Worm (Caenorhabditis elegans) whole organism, L1 larva: ENCODE data around the gene F23D12.3.
A peak's percentile ranks its signal among the peaks of the same experiment; 100 is the strongest.

Experiments
- alr-1 ChIP-seq: fragments of 200-800 bp; sonication (Bioruptor generic); optimal IDR thresholded peaks from 2 replicates; lab custom pipeline; 2018; ENCODE audit warnings: borderline replicate concordance, mild to moderate bottlenecking, missing genetic modification characterization, missing compliant biosample characterization
- blmp-1 ChIP-seq: fragments of 150-350 bp; optimal IDR thresholded peaks from 2 replicates; lab custom pipeline; 2014; ENCODE audit warnings: missing biosample characterization, missing genetic modification characterization
- ceh-82 ChIP-seq, 3 experiments: fragments of 150-350 bp in 1 of 3; sonication (generic microtip) in 2 of 3; optimal IDR thresholded peaks; 2 replicates each; lab custom pipeline; 2014 to 2017; ENCODE audit warnings: missing biosample characterization in 3 of 3, missing genetic modification characterization in 3 of 3
- ceh-90 ChIP-seq: sonication (generic microtip); optimal IDR thresholded peaks from 2 replicates; lab custom pipeline; 2016; ENCODE audit warnings: missing genetic modification characterization, missing compliant biosample characterization
- dpl-1 ChIP-seq, 3 experiments: fragments of 150-350 bp in 2 of 3; sonication (generic microtip) in 1 of 3; optimal IDR thresholded peaks; 2 replicates each; lab custom pipeline; 2014 to 2017; ENCODE audit warnings: missing biosample characterization in 3 of 3, missing genetic modification characterization in 3 of 3, missing genetic modification reagents in 3 of 3
- dsc-1 ChIP-seq: sonication (generic microtip); optimal IDR thresholded peaks from 2 replicates; lab custom pipeline; 2016; ENCODE audit warnings: mild to moderate bottlenecking, missing genetic modification characterization, missing compliant biosample characterization
- efl-3 ChIP-seq: fragments of 200-800 bp; sonication (Bioruptor generic); optimal IDR thresholded peaks from 2 replicates; lab custom pipeline; 2018; ENCODE audit warnings: mild to moderate bottlenecking, missing genetic modification characterization, missing compliant biosample characterization
- egl-13 ChIP-seq: sonication (generic microtip); optimal IDR thresholded peaks from 2 replicates; lab custom pipeline; 2016; ENCODE audit warnings: missing genotype, missing genetic modification reagents, missing genetic modification characterization, missing compliant biosample characterization
- egl-27 ChIP-seq, 2 experiments: fragments of 150-350 bp in 1 of 2; sonication (generic microtip); optimal IDR thresholded peaks; 3 replicates each; lab custom pipeline; 2017 to 2018; ENCODE audit warnings: missing biosample characterization in 2 of 2, missing genetic modification characterization in 2 of 2, missing genetic modification reagents in 2 of 2
- elt-3 ChIP-seq, 6 experiments: fragments of 150-350 bp in 1 of 6; sonication (generic microtip); optimal IDR thresholded peaks; 2 replicates each; lab custom pipeline; 2017 to 2018; ENCODE audit warnings: missing biosample characterization in 6 of 6, missing genetic modification characterization in 6 of 6, inconsistent platforms in 1 of 6
- fos-1 ChIP-seq: fragments of 150-350 bp; optimal IDR thresholded peaks from 2 replicates; lab custom pipeline; 2014; ENCODE audit warnings: missing biosample characterization, missing genetic modification characterization
- hpl-2 ChIP-seq: fragments of 150-350 bp; optimal IDR thresholded peaks from 2 replicates; lab custom pipeline; 2014; ENCODE audit warnings: missing biosample characterization, missing genetic modification reagents, missing genetic modification characterization
- irx-1 ChIP-seq: sonication (generic microtip); optimal IDR thresholded peaks from 2 replicates; lab custom pipeline; 2016; ENCODE audit warnings: missing genetic modification characterization, missing compliant biosample characterization
- isw-1 ChIP-seq: fragments of 200-800 bp; sonication (Bioruptor generic); IDR thresholded peaks from 2 replicates; pipeline ENCODE4 v1.3.6; 2022; ENCODE audit warnings: missing genetic modification characterization, missing compliant biosample characterization
- jun-1 ChIP-seq: fragments of 150-350 bp; optimal IDR thresholded peaks from 2 replicates; lab custom pipeline; 2014; ENCODE audit warnings: missing biosample characterization, missing genetic modification reagents, missing genetic modification characterization
- lin-14 ChIP-seq: fragments of 200-800 bp; sonication (Bioruptor generic); optimal IDR thresholded peaks from 2 replicates; lab custom pipeline; 2018; ENCODE audit warnings: mild to moderate bottlenecking, missing genetic modification characterization, moderate library complexity, missing compliant biosample characterization
- lin-15B ChIP-seq: fragments of 150-350 bp; sonication (generic microtip); optimal IDR thresholded peaks from 3 replicates; lab custom pipeline; 2014; ENCODE audit warnings: missing biosample characterization, missing genetic modification characterization
- lin-39 ChIP-seq: fragments of 150-350 bp; optimal IDR thresholded peaks from 2 replicates; lab custom pipeline; 2014; ENCODE audit warnings: missing biosample characterization, missing genetic modification reagents, missing genetic modification characterization
- lsy-2 ChIP-seq, 2 experiments: fragments of 150-350 bp; optimal IDR thresholded peaks; 2 replicates each; lab custom pipeline; 2014; ENCODE audit warnings: missing biosample characterization in 2 of 2, missing genetic modification characterization in 2 of 2
- mep-1 ChIP-seq: fragments of 150-350 bp; optimal IDR thresholded peaks from 2 replicates; lab custom pipeline; 2014; ENCODE audit warnings: missing biosample characterization, missing genetic modification characterization
- nhr-19 ChIP-seq: fragments of 200-800 bp; sonication (Bioruptor generic); conservative IDR thresholded peaks from 2 replicates; pipeline ENCODE4 v1.3.6; 2022; ENCODE audit warnings: missing genetic modification characterization, missing compliant biosample characterization
- nhr-20 ChIP-seq: sonication (generic microtip); optimal IDR thresholded peaks from 2 replicates; lab custom pipeline; 2016; ENCODE audit warnings: mild to moderate bottlenecking, missing genetic modification characterization, missing compliant biosample characterization
- nhr-47 ChIP-seq: sonication (generic microtip); optimal IDR thresholded peaks from 2 replicates; lab custom pipeline; 2016; ENCODE audit warnings: mild to moderate bottlenecking, missing genetic modification characterization, moderate library complexity, missing compliant biosample characterization
- nhr-71 ChIP-seq: sonication (generic microtip); optimal IDR thresholded peaks from 2 replicates; lab custom pipeline; 2016; ENCODE audit warnings: mild to moderate bottlenecking, missing genetic modification characterization, moderate library complexity, missing compliant biosample characterization
- nhr-76 ChIP-seq: sonication (generic microtip); optimal IDR thresholded peaks from 2 replicates; lab custom pipeline; 2017; ENCODE audit warnings: missing biosample characterization, missing genetic modification characterization
- nhr-85 ChIP-seq: sonication (generic microtip); peaks from one replicate; lab custom pipeline; 2016; ENCODE audit warnings: missing genetic modification characterization, inconsistent platforms, missing compliant biosample characterization
- snpc-4 ChIP-seq: fragments of 150-350 bp; optimal IDR thresholded peaks from 2 replicates; lab custom pipeline; 2014; ENCODE audit warnings: missing biosample characterization, missing genetic modification characterization
- snu-23 ChIP-seq: sonication (generic microtip); optimal IDR thresholded peaks from 2 replicates; lab custom pipeline; 2016; ENCODE audit warnings: missing genetic modification characterization, missing compliant biosample characterization
- sptf-1 ChIP-seq: fragments of 150-350 bp; optimal IDR thresholded peaks from 2 replicates; lab custom pipeline; 2014; ENCODE audit warnings: missing biosample characterization, missing genetic modification characterization
- swsn-7 ChIP-seq: sonication (generic microtip); optimal IDR thresholded peaks from 2 replicates; lab custom pipeline; 2016; ENCODE audit warnings: missing genetic modification characterization, missing compliant biosample characterization
- tbx-2 ChIP-seq: sonication (generic microtip); optimal IDR thresholded peaks from 2 replicates; lab custom pipeline; 2016; ENCODE audit warnings: missing genetic modification characterization, missing compliant biosample characterization
- tlp-1 ChIP-seq: fragments of 150-350 bp; optimal IDR thresholded peaks from 2 replicates; lab custom pipeline; 2014; ENCODE audit warnings: missing biosample characterization, missing genetic modification characterization
- unc-130 ChIP-seq: fragments of 150-350 bp; optimal IDR thresholded peaks from 2 replicates; lab custom pipeline; 2017; ENCODE audit warnings: missing biosample characterization, missing genetic modification characterization, inconsistent platforms
- unc-30 ChIP-seq: sonication (generic microtip); optimal IDR thresholded peaks from 2 replicates; lab custom pipeline; 2017; ENCODE audit warnings: missing biosample characterization, missing genetic modification characterization
- unc-62 ChIP-seq: fragments of 150-350 bp; optimal IDR thresholded peaks from 2 replicates; lab custom pipeline; 2014; ENCODE audit warnings: missing biosample characterization, missing genetic modification reagents, missing genetic modification characterization
- unc-86 ChIP-seq: sonication (generic microtip); optimal IDR thresholded peaks from 2 replicates; lab custom pipeline; 2016; ENCODE audit warnings: missing genetic modification characterization, missing compliant biosample characterization
- unc-98 ChIP-seq: fragments of 200-800 bp; sonication (Bioruptor generic); IDR thresholded peaks from 2 replicates; pipeline ENCODE4 v1.3.6; 2022; ENCODE audit warnings: missing genetic modification characterization, missing compliant biosample characterization
- zag-1 ChIP-seq: fragments of 150-350 bp; optimal IDR thresholded peaks from 2 replicates; lab custom pipeline; 2014; ENCODE audit warnings: missing biosample characterization, missing genetic modification characterization
- zip-4 ChIP-seq: fragments of 200-800 bp; sonication (Bioruptor generic); optimal IDR thresholded peaks from 2 replicates; lab custom pipeline; 2018; ENCODE audit warnings: mild to moderate bottlenecking, missing genetic modification characterization, moderate library complexity, missing compliant biosample characterization
- ztf-4 ChIP-seq: fragments of 150-350 bp; optimal IDR thresholded peaks from 2 replicates; lab custom pipeline; 2014; ENCODE audit warnings: missing biosample characterization, missing genetic modification characterization

The F23D12.3 gene

DNA sequence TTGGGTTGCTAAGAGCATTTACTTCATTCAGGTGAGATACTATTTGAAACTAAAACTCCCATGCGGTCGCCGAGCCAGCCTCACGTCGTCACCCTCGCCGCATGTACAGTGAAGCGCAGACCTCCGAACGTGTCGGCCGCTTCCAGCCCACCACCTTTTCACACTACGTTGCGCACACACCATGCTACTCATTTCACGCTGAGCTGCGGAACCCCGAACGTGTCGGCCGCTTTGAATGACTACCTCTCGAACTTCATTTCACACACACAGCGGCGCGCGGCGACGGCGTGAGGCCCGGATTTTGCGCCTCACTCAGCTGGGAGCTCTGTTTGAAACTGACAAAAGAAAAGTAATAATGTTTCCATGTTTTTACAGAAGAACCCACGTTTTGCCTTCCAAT lies 39.2 kb downstream of the F23D12.3 start:
- TF ChIP-seq lin-15B (tag; lab: Kevin White, UChicago) (no peak), snpc-4 (tag; lab: Kevin White, UChicago) (peak; percentile 77)
- TF ChIP-seq, all 84 proteins: peak for 1

DNA sequence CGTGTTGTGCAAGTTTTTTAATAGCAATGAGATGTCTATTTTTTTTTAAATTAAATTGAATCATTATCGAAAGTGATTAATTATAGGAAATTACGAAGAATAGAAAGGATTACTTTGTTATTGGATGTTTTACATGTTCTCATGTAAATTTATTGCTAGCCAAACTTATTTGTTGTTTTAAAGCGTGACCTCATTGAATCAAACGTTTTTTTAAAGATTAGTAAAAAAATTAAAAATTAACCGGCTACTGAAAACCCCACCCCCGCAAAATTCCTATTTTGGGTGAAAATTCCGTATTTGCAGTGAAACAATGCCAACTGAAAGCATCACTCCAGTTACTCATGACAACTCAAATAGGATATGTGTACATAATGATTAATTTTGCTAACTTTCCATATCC lies 42.4 kb downstream of the F23D12.3 start, which contains the start of gene M163.8:
Gene M163.8, plus strand, starts transcription at position 301 of the 400 bp plus-strand sequence.
- TF ChIP-seq egl-27 (tag; optimal IDR thresholded peaks at IDR 0.05; lab: Kevin White, UChicago) (no peak), nhr-85 (peak; percentile 21)

DNA sequence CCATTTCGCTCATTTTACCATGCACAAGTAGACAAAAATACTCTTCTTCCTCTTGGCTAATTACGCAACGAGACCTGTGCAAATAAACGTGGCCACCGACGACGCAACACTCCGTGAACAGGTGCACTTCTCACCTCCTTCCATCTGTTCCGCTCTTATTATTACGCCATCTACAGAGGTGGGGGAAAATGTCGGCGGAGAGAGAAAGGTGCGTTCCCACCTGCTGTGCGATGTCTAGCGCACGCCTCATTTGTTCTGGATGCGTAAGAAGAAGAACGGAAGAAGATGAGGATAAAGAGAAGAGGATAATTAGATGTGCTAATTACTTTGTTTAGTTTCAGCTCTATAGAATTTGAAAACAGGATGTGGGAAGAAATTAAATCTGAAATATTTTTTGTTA lies 44.1 kb downstream of the F23D12.3 start:
- TF ChIP-seq elt-3 (tag; optimal IDR thresholded peaks at IDR 0.05; lab: Kevin White, UChicago) (no peak), blmp-1 (tag; lab: Kevin White, UChicago) (peak; percentile 16)
- TF ChIP-seq, all 84 proteins: peak for 1

DNA sequence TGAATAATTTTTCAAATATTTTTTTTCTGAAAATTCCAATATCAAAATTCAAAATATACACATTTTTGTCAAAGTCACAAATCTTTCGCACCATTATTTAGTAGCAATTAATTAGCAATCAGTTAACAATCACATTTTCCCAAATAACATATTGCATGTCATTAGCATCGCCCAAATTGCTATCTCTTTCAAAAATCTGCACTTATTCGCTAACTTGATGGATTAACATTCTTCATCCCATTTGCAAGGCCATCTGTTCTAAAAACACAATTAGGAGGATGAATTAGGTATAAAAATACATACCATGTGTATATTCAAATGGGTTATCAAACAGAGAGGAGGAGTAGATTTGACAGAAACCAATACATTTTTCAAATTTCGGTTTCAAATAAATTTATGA lies 44.9 kb downstream of the F23D12.3 start:
- TF ChIP-seq egl-13 (tag; lab: Kevin White, UChicago) (no peak), hpl-2 (GFP tag; lab: Kevin White, UChicago) (no peak), mep-1 (tag; lab: Kevin White, UChicago) (peak; percentile 30), lin-14 (GFP tag; lab: Kevin White, UChicago) (peak; percentile 34), nhr-20 (tag; lab: Kevin White, UChicago) (no peak), fos-1 (tag; lab: Kevin White, UChicago) (no peak), nhr-71 (tag; lab: Kevin White, UChicago) (peak; percentile 31), nhr-85 (peak; percentile 89), irx-1 (tag; lab: Kevin White, UChicago) (peak; percentile 51), tbx-2 (tag; lab: Kevin White, UChicago) (peak; percentile 2), efl-3 (GFP tag; lab: Kevin White, UChicago) (peak; percentile 46), lin-39 (tag; lab: Kevin White, UChicago) (peak; percentile 61), unc-98 (GFP tag; lab: Robert Waterston, UW) (no peak)

DNA sequence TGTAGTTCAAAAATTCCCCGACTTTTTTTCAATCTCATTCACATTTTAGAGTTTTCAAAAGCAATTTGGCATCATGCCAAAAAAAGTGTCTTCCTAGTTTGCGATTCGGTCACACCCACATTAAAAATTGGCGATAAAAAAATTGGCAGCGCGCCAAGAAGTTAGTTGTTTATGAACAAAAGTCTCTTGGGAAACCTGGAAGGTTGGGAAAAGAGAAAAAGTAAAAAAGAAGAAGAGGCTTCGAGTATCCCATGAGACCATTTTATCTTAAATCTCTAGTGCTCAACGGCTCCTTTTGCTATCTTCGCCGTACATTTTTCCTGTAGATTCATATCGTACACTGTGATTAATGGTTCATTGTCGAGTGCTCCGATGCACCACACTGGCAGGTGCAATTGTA lies 45.4 kb downstream of the F23D12.3 start:
- TF ChIP-seq ztf-4 = no peak
- TF ChIP-seq nhr-71 (tag; lab: Kevin White, UChicago) = no peak
- no peak for TF ChIP-seq egl-13 (tag; lab: Kevin White, UChicago)
- TF ChIP-seq irx-1 (tag; lab: Kevin White, UChicago) = no peak
- TF ChIP-seq nhr-47 (tag; lab: Kevin White, UChicago) = no peak
- no peak for TF ChIP-seq lin-14 (GFP tag; lab: Kevin White, UChicago)
- TF ChIP-seq mep-1 (tag; lab: Kevin White, UChicago) = no peak
- no peak for TF ChIP-seq lin-15B (tag; lab: Kevin White, UChicago)
- TF ChIP-seq unc-98 (GFP tag; lab: Robert Waterston, UW) = no peak
- TF ChIP-seq unc-30 (tag; lab: Kevin White, UChicago) = no peak
- no peak for TF ChIP-seq unc-130 (tag; lab: Kevin White, UChicago)
- no peak for TF ChIP-seq snu-23 (GFP tag; lab: Kevin White, UChicago)
- TF ChIP-seq efl-3 (GFP tag; lab: Kevin White, UChicago) = no peak
- TF ChIP-seq zag-1 = no peak
- TF ChIP-seq dsc-1 (tag; lab: Kevin White, UChicago) = no peak
- no peak for TF ChIP-seq sptf-1 (tag; lab: Kevin White, UChicago)
- TF ChIP-seq nhr-76 = no peak
- TF ChIP-seq elt-3 (tag; optimal IDR thresholded peaks at IDR 0.05; lab: Kevin White, UChicago) = no peak
- no peak for TF ChIP-seq snpc-4 (tag; lab: Kevin White, UChicago)

DNA sequence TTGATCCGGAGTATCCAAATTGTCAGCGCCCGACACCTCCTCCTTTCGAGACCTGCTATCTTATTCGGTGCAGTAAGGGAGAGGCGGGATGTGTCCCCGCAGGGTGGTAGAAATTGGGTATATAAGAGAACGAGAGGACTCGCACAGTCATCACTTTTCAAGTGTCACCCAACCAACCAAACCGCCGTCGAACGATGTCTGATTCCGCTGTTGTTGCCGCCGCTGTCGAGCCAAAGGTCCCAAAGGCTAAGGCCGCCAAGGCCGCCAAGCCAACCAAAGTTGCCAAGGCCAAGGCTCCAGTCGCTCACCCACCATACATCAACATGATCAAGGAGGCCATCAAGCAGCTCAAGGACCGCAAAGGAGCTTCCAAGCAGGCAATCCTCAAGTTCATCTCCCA lies 47.5 kb downstream of the F23D12.3 start, which contains the start of gene his-24:
Gene his-24, plus strand, starts transcription at position 150 of the 400 bp plus-strand sequence.
- TF ChIP-seq isw-1 (GFP tag; lab: Robert Waterston, UW) (no peak; the same call in 1 of the 2 replicates), dpl-1 (GFP tag; optimal IDR thresholded peaks at IDR 0.05; lab: Kevin White, UChicago) (peak in 2 of 3 experiments; percentile 27 to 49), lsy-2 (tag; optimal IDR thresholded peaks at IDR 0.05; lab: Kevin White, UChicago) (peak; percentile 52 to 66), dsc-1 (tag; lab: Kevin White, UChicago) (peak; percentile 58), unc-86 (tag; lab: Kevin White, UChicago) (peak; percentile 51), ceh-82 (tag; optimal IDR thresholded peaks at IDR 0.05; lab: Kevin White, UChicago) (peak; percentile 45 to 87 (median 48)), nhr-85 (peak; percentile 85), lin-15B (tag; lab: Kevin White, UChicago) (no peak), lin-14 (GFP tag; lab: Kevin White, UChicago) (peak; percentile 89), tlp-1 (tag; lab: Kevin White, UChicago) (no peak), unc-98 (GFP tag; lab: Robert Waterston, UW) (no peak), alr-1 (tag; lab: Kevin White, UChicago) (no peak), zip-4 (GFP tag; lab: Kevin White, UChicago) (no peak), ceh-90 (no peak), unc-62 (GFP tag; lab: Kevin White, UChicago) (no peak), swsn-7 (tag; lab: Kevin White, UChicago) (peak; percentile 97), nhr-19 (peak; percentile 75), hpl-2 (GFP tag; lab: Kevin White, UChicago) (no peak), jun-1 (peak; percentile 83), efl-3 (GFP tag; lab: Kevin White, UChicago) (peak; percentile 39), snu-23 (GFP tag; lab: Kevin White, UChicago) (peak; percentile 73)
